Fruit fly (Drosophila melanogaster) Kc167 (cell line): ENCODE data around the gene Peritrophin-15a.

ENCODE experiments used
- Myc ChIP-seq: fragments of >200 bp; optimal IDR thresholded peaks from 2 replicates; lab custom pipeline; 2017; ENCODE audit warnings: missing external identifiers
- Sin3A ChIP-seq: fragments of >200 bp; optimal IDR thresholded peaks from 2 replicates; lab custom pipeline; 2018; ENCODE audit warnings: missing external identifiers
- h ChIP-seq: fragments of >200 bp; optimal IDR thresholded peaks from 3 replicates; lab custom pipeline; 2018; ENCODE audit warnings: missing external identifiers
- insv ChIP-seq: fragments of >200 bp; optimal IDR thresholded peaks from 3 replicates; lab custom pipeline; 2018; ENCODE audit warnings: missing external identifiers
- psq ChIP-seq: fragments of >200 bp; optimal IDR thresholded peaks from 2 replicates; lab custom pipeline; 2017; ENCODE audit warnings: missing external identifiers
- ttk ChIP-seq: sonication (Bioruptor generic); optimal IDR thresholded peaks from 2 replicates; lab custom pipeline; 2017; ENCODE audit warnings: missing external identifiers

Peritrophin-15a gene

dm6 chr2L:8423460-8424089 is 27.7 kb upstream of the Peritrophin-15a start:
- no peak for TF ChIP-seq Myc (lab: Kevin White, UChicago)
- TF ChIP-seq h, result no peak
- no peak for TF ChIP-seq ttk (lab: Kevin White, UChicago)
- no peak for TF ChIP-seq insv (lab: Kevin White, UChicago)
- TF ChIP-seq Sin3A (lab: Kevin White, UChicago), result no peak
- TF ChIP-seq psq (lab: Kevin White, UChicago), result no peak

- TF ChIP-seq Sin3A (lab: Kevin White, UChicago), result no peak
- TF ChIP-seq ttk (lab: Kevin White, UChicago), result no peak
- TF ChIP-seq Myc (lab: Kevin White, UChicago), result no peak
These were observed 27.2 kb upstream of the Peritrophin-15a start for dm6 chr2L:8423047-8423446.

- no peak for TF ChIP-seq ttk (lab: Kevin White, UChicago)
- no peak for TF ChIP-seq h
- TF ChIP-seq Sin3A (lab: Kevin White, UChicago), result no peak
- TF ChIP-seq Myc (lab: Kevin White, UChicago), result no peak
These were observed 25.8 kb upstream of the Peritrophin-15a start for dm6 chr2L:8421717-8422116.

- TF ChIP-seq Sin3A (lab: Kevin White, UChicago) (no peak), h (no peak), psq (lab: Kevin White, UChicago) (no peak), insv (lab: Kevin White, UChicago) (no peak), ttk (lab: Kevin White, UChicago) (no peak), Myc (lab: Kevin White, UChicago) (no peak)
These were observed 24.5 kb upstream of the Peritrophin-15a start for dm6 chr2L:8420259-8420930.

dm6 chr2L:8419382-8419940 is 23.6 kb upstream of the Peritrophin-15a start:
- no peak for TF ChIP-seq psq (lab: Kevin White, UChicago)
- no peak for TF ChIP-seq Sin3A (lab: Kevin White, UChicago)
- no peak for TF ChIP-seq h
- TF ChIP-seq ttk (lab: Kevin White, UChicago), result no peak
- TF ChIP-seq Myc (lab: Kevin White, UChicago), result no peak

- TF ChIP-seq insv (lab: Kevin White, UChicago) (no peak), ttk (lab: Kevin White, UChicago) (no peak), Sin3A (lab: Kevin White, UChicago) (no peak), h (no peak), Myc (lab: Kevin White, UChicago) (no peak), psq (lab: Kevin White, UChicago) (no peak)
These were observed 22.4 kb upstream of the Peritrophin-15a start for dm6 chr2L:8418113-8418885.

- no peak for TF ChIP-seq psq (lab: Kevin White, UChicago)
- no peak for TF ChIP-seq insv (lab: Kevin White, UChicago)
- TF ChIP-seq Sin3A (lab: Kevin White, UChicago), result no peak
- TF ChIP-seq h, result no peak
- no peak for TF ChIP-seq ttk (lab: Kevin White, UChicago)
- no peak for TF ChIP-seq Myc (lab: Kevin White, UChicago)
These were observed 21.7 kb upstream of the Peritrophin-15a start for dm6 chr2L:8417562-8417961.

dm6 chr2L:8416350-8417046 is 20.6 kb upstream of the Peritrophin-15a start:
- no peak for TF ChIP-seq ttk (lab: Kevin White, UChicago)
- TF ChIP-seq psq (lab: Kevin White, UChicago), result no peak
- no peak for TF ChIP-seq insv (lab: Kevin White, UChicago)
- no peak for TF ChIP-seq h
- no peak for TF ChIP-seq Sin3A (lab: Kevin White, UChicago)
- no peak for TF ChIP-seq Myc (lab: Kevin White, UChicago)

- TF ChIP-seq insv (lab: Kevin White, UChicago) (no peak), ttk (lab: Kevin White, UChicago) (no peak), Myc (lab: Kevin White, UChicago) (no peak), psq (lab: Kevin White, UChicago) (no peak)
These were observed 19.3 kb upstream of the Peritrophin-15a start, which contains the start of the genes CG13398 and Akap200 for dm6 chr2L:8414887-8415883. Gene CG13398 (minus strand): TSS chr2L:8415256. Gene Akap200 (plus strand): TSS chr2L:8415690.

- no peak for TF ChIP-seq psq (lab: Kevin White, UChicago)
- no peak for TF ChIP-seq Myc (lab: Kevin White, UChicago)
- TF ChIP-seq insv (lab: Kevin White, UChicago), result no peak
- no peak for TF ChIP-seq h
- no peak for TF ChIP-seq ttk (lab: Kevin White, UChicago)
- no peak for TF ChIP-seq Sin3A (lab: Kevin White, UChicago)
These were observed 15.6 kb upstream of the Peritrophin-15a start, which contains the start of gene Naglu for dm6 chr2L:8411530-8411929. Gene Naglu (minus strand): TSS chr2L:8411868.
